Worm (Caenorhabditis elegans): Measurements from ENCODE around the gene srbc-9.

Gene srbc-9

DNA sequence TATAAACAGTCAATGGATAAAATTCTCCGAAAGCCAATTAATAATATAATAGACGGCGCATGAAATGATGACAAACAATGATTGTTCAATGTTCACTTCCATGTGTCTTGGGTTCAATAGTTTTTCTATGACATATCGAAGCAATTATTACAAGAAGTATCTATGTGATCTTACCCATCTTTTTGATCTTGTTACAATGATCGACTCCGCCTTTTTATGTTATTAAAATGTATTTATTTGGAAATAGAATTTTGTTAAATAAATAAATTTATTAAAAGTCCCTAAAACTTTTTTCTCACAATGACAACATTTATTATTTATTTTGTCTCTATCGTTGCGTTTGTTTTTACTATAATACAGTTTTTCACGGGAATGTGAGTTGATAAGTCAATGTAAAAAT, 39.6 kb upstream of the srbc-9 start, which contains the start of gene swt-2:
Gene swt-2 (plus strand): TSS at position 301 of the 400 bp plus-strand sequence.
- no peak for TF ChIP-seq lin-13 (tag; optimal IDR thresholded peaks at IDR 0.05)
- TF ChIP-seq elt-1 (tag; optimal IDR thresholded peaks at IDR 0.05; ENCODE audit: borderline replicate concordance, insufficient read depth): no peak
- TF ChIP-seq pha-4 (tag; optimal IDR thresholded peaks at IDR 0.05): no peak
- TF ChIP-seq blmp-1 (tag; optimal IDR thresholded peaks at IDR 0.05): no peak
- TF ChIP-seq ceh-43 (GFP tag; optimal IDR thresholded peaks at IDR 0.05): no peak
- no peak for TF ChIP-seq tbx-8 (GFP tag; optimal IDR thresholded peaks at IDR 0.05)
- TF ChIP-seq cnd-1 (tag; optimal IDR thresholded peaks at IDR 0.05): no peak
- TF ChIP-seq snpc-4 (tag; optimal IDR thresholded peaks at IDR 0.05): no peak
- no peak for TF ChIP-seq bed-3 (GFP tag; optimal IDR thresholded peaks at IDR 0.05)
- no peak for TF ChIP-seq unc-62 (GFP tag; optimal IDR thresholded peaks at IDR 0.05)
- no peak for TF ChIP-seq hlh-1 (tag; optimal IDR thresholded peaks at IDR 0.05)
- TF ChIP-seq zip-8 (tag; optimal IDR thresholded peaks at IDR 0.05): no peak
- TF ChIP-seq sem-2 (GFP tag; optimal IDR thresholded peaks at IDR 0.05): no peak
- TF ChIP-seq nhr-28 (tag; optimal IDR thresholded peaks at IDR 0.05): no peak
- TF ChIP-seq ham-2 (GFP tag; optimal IDR thresholded peaks at IDR 0.05): no peak

- TF ChIP-seq lsy-2 (tag; optimal IDR thresholded peaks at IDR 0.05) (no peak), sptf-1 (tag; optimal IDR thresholded peaks at IDR 0.05) (no peak), lin-13 (tag; optimal IDR thresholded peaks at IDR 0.05) (no peak), tbx-8 (GFP tag; optimal IDR thresholded peaks at IDR 0.05) (no peak), nhr-2 (tag; optimal IDR thresholded peaks at IDR 0.05) (no peak), flh-1 (GFP tag; optimal IDR thresholded peaks at IDR 0.05) (no peak), drap-1 (GFP tag; optimal IDR thresholded peaks at IDR 0.05) (no peak), ceh-39 (tag; optimal IDR thresholded peaks at IDR 0.05) (no peak), elt-3 (tag; optimal IDR thresholded peaks at IDR 0.05) (no peak), nhr-237 (tag; optimal IDR thresholded peaks at IDR 0.05) (no peak), unc-39 (tag; optimal IDR thresholded peaks at IDR 0.05) (no peak), blmp-1 (tag; optimal IDR thresholded peaks at IDR 0.05) (no peak), ztf-11 (tag; optimal IDR thresholded peaks at IDR 0.05) (no peak), elt-1 (tag; optimal IDR thresholded peaks at IDR 0.05; ENCODE audit: borderline replicate concordance, insufficient read depth) (no peak), mls-2 (tag; optimal IDR thresholded peaks at IDR 0.05) (no peak), hlh-1 (tag; optimal IDR thresholded peaks at IDR 0.05) (no peak), ceh-83 (GFP tag; optimal IDR thresholded peaks at IDR 0.05) (no peak), mep-1 (tag; optimal IDR thresholded peaks at IDR 0.05) (no peak)
Measured at ce11 chrV:7528816-7529215, 38.6 kb upstream of the srbc-9 start, which contains the start of gene C54F6.5. Gene C54F6.5, plus strand, starts transcription at chrV:7529116.

DNA sequence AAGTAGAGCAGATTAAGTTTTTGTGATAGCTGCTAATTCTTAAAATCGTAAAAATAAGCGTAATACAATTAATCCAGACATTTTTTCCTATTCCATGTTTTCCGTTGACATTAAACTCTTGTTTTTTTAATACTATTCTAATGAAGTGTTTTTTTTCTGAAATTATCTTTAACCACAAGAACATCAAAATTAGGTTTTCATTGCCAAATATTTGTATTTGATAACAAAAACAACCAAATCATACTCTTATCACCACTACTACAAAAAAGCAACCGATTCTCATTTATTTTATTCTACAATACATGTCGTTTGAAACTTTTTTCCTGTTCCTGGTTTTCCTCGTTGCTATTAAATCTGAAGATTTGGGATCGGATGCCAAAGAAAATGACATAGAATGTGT, 36.9 kb upstream of the srbc-9 start, which contains the start of gene C54F6.17:
Gene C54F6.17 (plus strand): TSS at position 301 of the 400 bp plus-strand sequence.
- TF ChIP-seq sem-2 (GFP tag; optimal IDR thresholded peaks at IDR 0.05): no peak
- TF ChIP-seq lin-13 (tag; optimal IDR thresholded peaks at IDR 0.05): no peak
- no peak for TF ChIP-seq nhr-76 (tag; optimal IDR thresholded peaks at IDR 0.05)
- no peak for TF ChIP-seq cnd-1 (tag; optimal IDR thresholded peaks at IDR 0.05)
- no peak for TF ChIP-seq nhr-28 (tag; optimal IDR thresholded peaks at IDR 0.05)
- TF ChIP-seq ztf-11 (tag; optimal IDR thresholded peaks at IDR 0.05): no peak
- TF ChIP-seq bed-3 (GFP tag; optimal IDR thresholded peaks at IDR 0.05): no peak
- TF ChIP-seq mls-2 (tag; optimal IDR thresholded peaks at IDR 0.05): no peak
- TF ChIP-seq pha-4 (tag; optimal IDR thresholded peaks at IDR 0.05): no peak
- TF ChIP-seq mab-5 (tag; optimal IDR thresholded peaks at IDR 0.05): no peak
- no peak for TF ChIP-seq unc-39 (tag; optimal IDR thresholded peaks at IDR 0.05)
- no peak for TF ChIP-seq sptf-1 (tag; optimal IDR thresholded peaks at IDR 0.05)
- no peak for TF ChIP-seq flh-1 (GFP tag; optimal IDR thresholded peaks at IDR 0.05)
- no peak for TF ChIP-seq zip-8 (tag; optimal IDR thresholded peaks at IDR 0.05)
- no peak for TF ChIP-seq ceh-83 (GFP tag; optimal IDR thresholded peaks at IDR 0.05)
- no peak for TF ChIP-seq mep-1 (tag; optimal IDR thresholded peaks at IDR 0.05)
- TF ChIP-seq blmp-1 (tag; optimal IDR thresholded peaks at IDR 0.05): no peak
- no peak for TF ChIP-seq lin-32 (GFP tag; optimal IDR thresholded peaks at IDR 0.05)

ce11 chrV:7525695-7526094, 35.5 kb upstream of the srbc-9 start, which contains the start of gene C54F6.18:
Gene C54F6.18, plus strand, starts transcription at chrV:7525995.
- TF ChIP-seq mls-2 (tag; optimal IDR thresholded peaks at IDR 0.05) (no peak), elt-3 (tag; optimal IDR thresholded peaks at IDR 0.05) (no peak), ceh-39 (tag; optimal IDR thresholded peaks at IDR 0.05) (no peak), M03D4.4 (tag; optimal IDR thresholded peaks at IDR 0.05) (no peak), unc-120 (tag; optimal IDR thresholded peaks at IDR 0.05; ENCODE audit: poor library complexity, severe bottlenecking) (no peak), unc-62 (GFP tag; optimal IDR thresholded peaks at IDR 0.05) (no peak), bed-3 (GFP tag; optimal IDR thresholded peaks at IDR 0.05) (no peak), hlh-1 (tag; optimal IDR thresholded peaks at IDR 0.05) (no peak)

All from whole organism, mixed stage, embryonic.